Worm (Caenorhabditis elegans) whole organism, L1 larva: ENCODE measurements around the gene snb-2.
A peak's percentile ranks its signal among the peaks of the same experiment; 100 is the strongest.

Experiments
- F16B12.6 ChIP-seq: fragments of 150-350 bp; optimal IDR thresholded peaks from 2 replicates; lab custom pipeline; 2014; ENCODE audit warnings: missing biosample characterization, missing genetic modification characterization
- blmp-1 ChIP-seq: fragments of 150-350 bp; optimal IDR thresholded peaks from 2 replicates; lab custom pipeline; 2014; ENCODE audit warnings: missing biosample characterization, missing genetic modification characterization
- ceh-63 ChIP-seq: fragments of 200-800 bp; sonication (Bioruptor generic); optimal IDR thresholded peaks from 2 replicates; lab custom pipeline; 2018; ENCODE audit warnings: mild to moderate bottlenecking, missing genetic modification characterization, missing compliant biosample characterization
- dsc-1 ChIP-seq: sonication (generic microtip); optimal IDR thresholded peaks from 2 replicates; lab custom pipeline; 2016; ENCODE audit warnings: mild to moderate bottlenecking, missing genetic modification characterization, missing compliant biosample characterization
- efl-1 ChIP-seq, 4 experiments: fragments of 150-350 bp; optimal IDR thresholded peaks in 3 of 4; peaks in 1 of 4; 1 replicate in 1 of 4; 2 replicates in 3 of 4; lab custom pipeline; 2014; ENCODE audit warnings: missing biosample characterization in 2 of 4, missing genetic modification characterization in 2 of 4, missing genetic modification reagents in 2 of 4
- egl-13 ChIP-seq: sonication (generic microtip); optimal IDR thresholded peaks from 2 replicates; lab custom pipeline; 2016; ENCODE audit warnings: missing genotype, missing genetic modification reagents, missing genetic modification characterization, missing compliant biosample characterization
- fkh-10 ChIP-seq: sonication (generic microtip); optimal IDR thresholded peaks from 2 replicates; lab custom pipeline; 2017; ENCODE audit warnings: missing biosample characterization, missing genetic modification reagents, missing genetic modification characterization
- irx-1 ChIP-seq: sonication (generic microtip); optimal IDR thresholded peaks from 2 replicates; lab custom pipeline; 2016; ENCODE audit warnings: missing genetic modification characterization, missing compliant biosample characterization
- lin-13 ChIP-seq: fragments of 150-350 bp; optimal IDR thresholded peaks from 2 replicates; lab custom pipeline; 2014; ENCODE audit warnings: missing biosample characterization, missing genetic modification reagents, missing genetic modification characterization
- lin-35 ChIP-seq, 2 experiments: fragments of 150-350 bp; optimal IDR thresholded peaks; 2 replicates each; lab custom pipeline; 2014; ENCODE audit warnings: missing biosample characterization in 2 of 2, missing genetic modification characterization in 2 of 2, missing genetic modification reagents in 2 of 2
- lin-39 ChIP-seq: fragments of 150-350 bp; optimal IDR thresholded peaks from 2 replicates; lab custom pipeline; 2014; ENCODE audit warnings: missing biosample characterization, missing genetic modification reagents, missing genetic modification characterization
- lsy-2 ChIP-seq, 2 experiments: fragments of 150-350 bp; optimal IDR thresholded peaks; 2 replicates each; lab custom pipeline; 2014; ENCODE audit warnings: missing biosample characterization in 2 of 2, missing genetic modification characterization in 2 of 2
- mef-2 ChIP-seq: fragments of 150-350 bp; optimal IDR thresholded peaks from 2 replicates; lab custom pipeline; 2014; ENCODE audit warnings: missing biosample characterization, missing genetic modification characterization
- nhr-12 ChIP-seq: sonication (generic microtip); optimal IDR thresholded peaks from 2 replicates; lab custom pipeline; 2017; ENCODE audit warnings: missing biosample characterization, missing genetic modification characterization
- nhr-20 ChIP-seq: sonication (generic microtip); optimal IDR thresholded peaks from 2 replicates; lab custom pipeline; 2016; ENCODE audit warnings: mild to moderate bottlenecking, missing genetic modification characterization, missing compliant biosample characterization
- nhr-28 ChIP-seq: fragments of 150-350 bp; optimal IDR thresholded peaks from 2 replicates; lab custom pipeline; 2014; ENCODE audit warnings: missing biosample characterization, missing genetic modification characterization
- nhr-47 ChIP-seq: sonication (generic microtip); optimal IDR thresholded peaks from 2 replicates; lab custom pipeline; 2016; ENCODE audit warnings: mild to moderate bottlenecking, missing genetic modification characterization, moderate library complexity, missing compliant biosample characterization
- nhr-85 ChIP-seq: sonication (generic microtip); peaks from one replicate; lab custom pipeline; 2016; ENCODE audit warnings: missing genetic modification characterization, inconsistent platforms, missing compliant biosample characterization
- nhr-90 ChIP-seq: sonication (generic microtip); optimal IDR thresholded peaks from 2 replicates; lab custom pipeline; 2016; ENCODE audit warnings: mild to moderate bottlenecking, missing genetic modification characterization, missing compliant biosample characterization; ENCODE audit not compliant: poor library complexity
- pag-3 ChIP-seq: sonication (generic microtip); optimal IDR thresholded peaks from 2 replicates; lab custom pipeline; 2017; ENCODE audit warnings: missing genetic modification characterization, mild to moderate bottlenecking, missing compliant biosample characterization, antibody characterized with exemption, borderline replicate concordance; ENCODE audit not compliant: insufficient read depth
- snu-23 ChIP-seq: sonication (generic microtip); optimal IDR thresholded peaks from 2 replicates; lab custom pipeline; 2016; ENCODE audit warnings: missing genetic modification characterization, missing compliant biosample characterization
- sox-4 ChIP-seq: sonication (generic microtip); optimal IDR thresholded peaks from 2 replicates; lab custom pipeline; 2016; ENCODE audit warnings: missing genetic modification characterization, missing compliant biosample characterization
- sup-37 ChIP-seq: fragments of 200-800 bp; sonication (Bioruptor generic); optimal IDR thresholded peaks from 2 replicates; lab custom pipeline; 2018; ENCODE audit warnings: mild to moderate bottlenecking, missing genetic modification characterization, missing compliant biosample characterization
- unc-62 ChIP-seq: fragments of 150-350 bp; optimal IDR thresholded peaks from 2 replicates; lab custom pipeline; 2014; ENCODE audit warnings: missing biosample characterization, missing genetic modification reagents, missing genetic modification characterization
- vab-15 ChIP-seq: sonication (generic microtip); optimal IDR thresholded peaks from 2 replicates; lab custom pipeline; 2017; ENCODE audit warnings: missing genotype, mild to moderate bottlenecking, missing genetic modification characterization, missing compliant biosample characterization

Gene snb-2

DNA sequence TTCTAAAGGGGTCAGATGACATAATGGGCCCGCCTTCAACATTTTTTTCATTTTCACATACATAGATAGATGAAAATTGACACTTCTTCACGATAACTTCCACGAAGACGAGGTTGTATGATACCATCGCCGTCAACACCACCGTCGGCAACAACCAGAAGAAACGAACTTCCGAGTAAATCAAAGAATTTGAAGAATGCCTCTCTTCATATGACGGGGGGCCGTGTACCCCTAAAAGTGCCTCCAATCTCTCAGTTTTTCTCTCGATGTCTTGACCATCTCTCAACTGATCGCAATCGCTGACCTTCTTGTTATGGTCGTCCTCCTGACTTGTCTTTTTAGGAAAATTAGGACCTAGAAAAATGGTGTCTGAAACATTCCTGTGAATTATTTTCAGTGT, 50.2 kb downstream of the snb-2 start (continued):
- TF ChIP-seq sup-37 (GFP tag; lab: Kevin White, UChicago), result no peak
- peak; percentile 2 for TF ChIP-seq nhr-47 (tag; lab: Kevin White, UChicago)

DNA sequence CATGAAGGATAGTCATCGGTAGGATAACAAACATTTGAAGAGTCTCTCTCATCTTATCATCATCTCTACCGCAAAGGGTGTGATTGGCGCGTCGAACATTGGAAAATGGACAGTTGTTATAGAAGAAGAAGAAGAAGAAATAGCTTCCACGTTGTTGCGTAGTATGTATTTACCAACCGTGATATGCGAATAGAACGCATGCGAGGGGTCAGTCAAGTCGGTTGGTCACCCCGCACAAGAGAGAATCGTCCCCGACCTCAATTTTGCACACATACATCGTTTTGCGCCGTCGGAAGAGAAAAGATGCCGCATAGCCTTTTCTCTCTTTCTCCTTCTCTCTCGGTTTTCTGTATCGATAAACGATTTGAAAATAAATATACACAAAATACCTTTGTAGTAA, 50.7 kb downstream of the snb-2 start:
- no peak for TF ChIP-seq sox-4 (tag; lab: Kevin White, UChicago)
- no peak for TF ChIP-seq nhr-47 (tag; lab: Kevin White, UChicago)
- no peak for TF ChIP-seq egl-13
- TF ChIP-seq irx-1 (tag; lab: Kevin White, UChicago), result no peak
- no peak for TF ChIP-seq vab-15 (tag; lab: Kevin White, UChicago)
- no peak for TF ChIP-seq dsc-1 (tag; lab: Kevin White, UChicago)
- TF ChIP-seq lsy-2 (tag; optimal IDR thresholded peaks at IDR 0.05; lab: Kevin White, UChicago), result no peak
- TF ChIP-seq nhr-12 (tag; lab: Kevin White, UChicago), result no peak
- no peak for TF ChIP-seq nhr-20 (tag; lab: Kevin White, UChicago)
- no peak for TF ChIP-seq lin-13 (GFP tag; lab: Kevin White, UChicago)
- no peak for TF ChIP-seq nhr-90 (tag; lab: Kevin White, UChicago)
- no peak for TF ChIP-seq fkh-10 (GFP tag; lab: Kevin White, UChicago)
- no peak for TF ChIP-seq efl-1 (optimal IDR thresholded peaks at IDR 0.05; lab: Kevin White, UChicago)
- TF ChIP-seq efl-1 (GFP tag; optimal IDR thresholded peaks at IDR 0.05 in 1 of 2; lab: Kevin White, UChicago), result peak in 1 of 2 experiments; percentile 87
- TF ChIP-seq lin-35 (GFP tag; optimal IDR thresholded peaks at IDR 0.05; lab: Kevin White, UChicago), result peak in 1 of 2 experiments; percentile 10
- TF ChIP-seq nhr-28 (tag; lab: Kevin White, UChicago), result no peak
- TF ChIP-seq blmp-1 (tag; lab: Kevin White, UChicago), result peak; percentile 17
- TF ChIP-seq unc-62 (GFP tag; lab: Kevin White, UChicago), result no peak
- no peak for TF ChIP-seq F16B12.6 (tag; lab: Kevin White, UChicago)
- no peak for TF ChIP-seq nhr-85 (tag; lab: Kevin White, UChicago)
- TF ChIP-seq snu-23 (GFP tag; lab: Kevin White, UChicago), result no peak
- no peak for TF ChIP-seq lin-39 (tag; lab: Kevin White, UChicago)
- TF ChIP-seq ceh-63 (GFP tag; lab: Kevin White, UChicago), result no peak
- TF ChIP-seq mef-2 (tag; lab: Kevin White, UChicago), result no peak
- no peak for TF ChIP-seq sup-37 (GFP tag; lab: Kevin White, UChicago)
- TF ChIP-seq pag-3 (tag; lab: Kevin White, UChicago), result no peak
